Worm (Caenorhabditis elegans): ENCODE data around the gene F38A6.5.
A peak's percentile ranks its signal among the peaks of the same experiment; 100 is the strongest.

ce11 chrV:20749098-20749497, 24.4 kb downstream of the F38A6.5 start:
- TF ChIP-seq nhr-28 (tag; optimal IDR thresholded peaks at IDR 0.05), result no peak
- no peak for TF ChIP-seq lin-13 (GFP tag; optimal IDR thresholded peaks at IDR 0.05)
- no peak for TF ChIP-seq sox-4 (tag; optimal IDR thresholded peaks at IDR 0.05)
- no peak for TF ChIP-seq nhr-84 (tag; optimal IDR thresholded peaks at IDR 0.05)
- peak in 1 of 2 experiments; percentile 86 for TF ChIP-seq lsy-2 (tag; optimal IDR thresholded peaks at IDR 0.05)
- no peak for TF ChIP-seq unc-62 (GFP tag; optimal IDR thresholded peaks at IDR 0.05)

Measured in whole organism, L1 larva.